5 worm cellular contexts compared by ENCODE assay signal in the genomic region with DNA sequence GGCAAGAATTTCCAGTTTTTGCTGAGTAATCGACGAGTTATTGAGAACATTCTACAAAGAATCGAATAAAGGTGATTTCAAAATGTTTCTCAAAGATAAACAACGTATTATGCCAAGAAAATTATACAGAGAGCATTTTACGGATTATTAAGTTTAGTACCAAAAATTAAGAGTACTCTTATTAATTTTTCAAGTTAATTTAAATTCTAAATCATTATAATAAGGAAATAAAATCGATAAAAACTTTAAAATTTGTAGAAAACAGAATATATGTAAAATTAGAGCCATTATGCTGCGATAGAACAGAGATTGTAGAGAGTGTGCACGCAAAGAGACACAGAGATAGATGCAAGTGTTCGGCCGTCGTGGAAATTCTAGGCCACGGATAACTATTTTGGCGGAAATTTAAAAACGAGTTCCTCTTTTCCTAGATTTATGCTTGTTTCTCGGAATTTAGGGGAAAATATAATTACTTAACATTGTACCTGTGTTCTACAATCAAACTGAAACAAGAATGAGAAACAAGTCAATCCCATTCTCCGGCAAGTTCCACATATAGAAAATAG.
TF ChIP-seq lines count a peak whose summit lies in the region.

A gene (minus strand): TSS at position 51 of the 566 bp plus-strand sequence.

TF ChIP-seq in whole organism, L1 larva, 84 proteins besides CTCF, POLR2A, EP300 and RAD21 (continues in another document):
- TF ChIP-seq fkh-10 (GFP tag; optimal IDR thresholded peaks at IDR 0.05; lab: Kevin White, UChicago) (peak; percentile 7), blmp-1 (tag; optimal IDR thresholded peaks at IDR 0.05; lab: Kevin White, UChicago) (peak; percentile 16), Y116A8C.19 (tag; optimal IDR thresholded peaks at IDR 0.05; lab: Kevin White, UChicago; ENCODE audit: borderline replicate concordance) (peak; percentile 2), elt-2 (tag; optimal IDR thresholded peaks at IDR 0.05; lab: Kevin White, UChicago) (peak; percentile 16), dsc-1 (tag; optimal IDR thresholded peaks at IDR 0.05; lab: Kevin White, UChicago) (no peak), fkh-8 (tag; optimal IDR thresholded peaks at IDR 0.05; lab: Kevin White, UChicago) (peak; percentile 43), dpl-1 (GFP tag; optimal IDR thresholded peaks at IDR 0.05; lab: Kevin White, UChicago) (peak; percentile 89 to 95 (median 93)), irx-1 (tag; optimal IDR thresholded peaks at IDR 0.05; lab: Kevin White, UChicago) (peak; percentile 62), nhr-71 (tag; optimal IDR thresholded peaks at IDR 0.05; lab: Kevin White, UChicago) (peak; percentile 80), C34B4.2 (tag; optimal IDR thresholded peaks at IDR 0.05; lab: Kevin White, UChicago) (no peak), swsn-7 (tag; optimal IDR thresholded peaks at IDR 0.05; lab: Kevin White, UChicago) (peak; percentile 69), unc-86 (tag; optimal IDR thresholded peaks at IDR 0.05; lab: Kevin White, UChicago) (peak; percentile 59), fos-1 (tag; optimal IDR thresholded peaks at IDR 0.05; lab: Kevin White, UChicago) (no peak), tbx-2 (tag; optimal IDR thresholded peaks at IDR 0.05; lab: Kevin White, UChicago) (peak; percentile 77), zag-1 (tag; optimal IDR thresholded peaks at IDR 0.05; lab: Kevin White, UChicago) (no peak), unc-30 (tag; optimal IDR thresholded peaks at IDR 0.05; lab: Kevin White, UChicago) (no peak)

TF ChIP-seq in whole organism, L3 larva, 47 proteins besides CTCF, POLR2A, EP300 and RAD21 (continues in another document):
- TF ChIP-seq ztf-4 (tag; optimal IDR thresholded peaks at IDR 0.05; lab: Kevin White, UChicago) (no peak), unc-62 (GFP tag; optimal IDR thresholded peaks at IDR 0.05; lab: Kevin White, UChicago) (no peak), zag-1 (tag; optimal IDR thresholded peaks at IDR 0.05; lab: Kevin White, UChicago) (no peak), nhr-43 (tag; optimal IDR thresholded peaks at IDR 0.05; lab: Kevin White, UChicago; ENCODE audit: poor library complexity, severe bottlenecking) (peak; percentile 76), nhr-23 (tag; optimal IDR thresholded peaks at IDR 0.05; lab: Kevin White, UChicago) (peak; percentile 72), aly-2 (tag; optimal IDR thresholded peaks at IDR 0.05; lab: Kevin White, UChicago) (no peak), snpc-4 (tag; optimal IDR thresholded peaks at IDR 0.05; lab: Kevin White, UChicago) (peak; percentile 67), nhr-12 (tag; optimal IDR thresholded peaks at IDR 0.05; lab: Kevin White, UChicago) (no peak), jun-1 (tag; optimal IDR thresholded peaks at IDR 0.05; lab: Kevin White, UChicago) (no peak), elt-1 (tag; optimal IDR thresholded peaks at IDR 0.05; lab: Kevin White, UChicago) (no peak), nhr-77 (tag; optimal IDR thresholded peaks at IDR 0.05; lab: Kevin White, UChicago) (no peak), ZK546.5 (tag; optimal IDR thresholded peaks at IDR 0.05; lab: Kevin White, UChicago) (no peak), fos-1 (tag; optimal IDR thresholded peaks at IDR 0.05; lab: Kevin White, UChicago) (no peak), ceh-16 (tag; optimal IDR thresholded peaks at IDR 0.05; lab: Kevin White, UChicago) (no peak), nhr-11 (tag; optimal IDR thresholded peaks at IDR 0.05; lab: Kevin White, UChicago) (no peak), nhr-67 (tag; optimal IDR thresholded peaks at IDR 0.05; lab: Kevin White, UChicago) (no peak), unc-39 (tag; optimal IDR thresholded peaks at IDR 0.05; lab: Kevin White, UChicago) (no peak), nhr-28 (tag; optimal IDR thresholded peaks at IDR 0.05; lab: Kevin White, UChicago) (no peak)

TF ChIP-seq in whole organism, early embryonic, 17 proteins besides CTCF, POLR2A, EP300 and RAD21:
- peak; percentile 61 for TF ChIP-seq tbx-37 (GFP tag; conservative IDR thresholded peaks at IDR 0.05; lab: Robert Waterston, UW)
- no peak for TF ChIP-seq B0310.2 (tag; optimal IDR thresholded peaks at IDR 0.05; lab: Kevin White, UChicago)

TF ChIP-seq in whole organism, midembryonic, 9 proteins besides CTCF, POLR2A, EP300 and RAD21:
- TF ChIP-seq ztf-23 (GFP tag; IDR thresholded peaks at IDR 0.05; lab: Robert Waterston, UW) (0 out of 2 replicates have a peak, but pooled peaks have one; percentile 59), T22C8.4 (GFP tag; IDR thresholded peaks at IDR 0.05; lab: Robert Waterston, UW) (no peak), ztf-29 (GFP tag; IDR thresholded peaks at IDR 0.05; lab: Robert Waterston, UW) (no peak), cog-1 (tag; optimal IDR thresholded peaks at IDR 0.05; lab: Kevin White, UChicago) (peak; percentile 51), med-1 (GFP tag; optimal IDR thresholded peaks at IDR 0.05; lab: Kevin White, UChicago; ENCODE audit: insufficient read depth) (no peak), klf-2 (GFP tag; conservative IDR thresholded peaks at IDR 0.05; lab: Robert Waterston, UW) (no peak), ref-1 (GFP tag; conservative IDR thresholded peaks at IDR 0.05; lab: Robert Waterston, UW) (no peak), tab-1 (GFP tag; IDR thresholded peaks at IDR 0.05; lab: Robert Waterston, UW) (no peak), flt-1 (GFP tag; IDR thresholded peaks at IDR 0.05; lab: Robert Waterston, UW) (peak; percentile 27; the same call in 1 of the 2 replicates)

TF ChIP-seq in whole organism, young adult, 124 proteins besides CTCF, POLR2A, EP300 and RAD21 (continues in another document):
- TF ChIP-seq aptf-2 (GFP tag; conservative IDR thresholded peaks at IDR 0.05; lab: Robert Waterston, UW), result no peak
- peak; percentile 83; the same call in 1 of the 2 replicates for TF ChIP-seq hmg-1.2 (GFP tag; IDR thresholded peaks at IDR 0.05; lab: Robert Waterston, UW)
- peak; percentile 35 for TF ChIP-seq tbp1 (GFP tag; optimal IDR thresholded peaks at IDR 0.05; lab: Kevin White, UChicago)
- TF ChIP-seq cebp-1 (GFP tag; IDR thresholded peaks at IDR 0.05; lab: Robert Waterston, UW), result no peak
- peak; percentile 33 for TF ChIP-seq cebp-1 (tag; optimal IDR thresholded peaks at IDR 0.05; lab: Kevin White, UChicago)
- TF ChIP-seq sdz-38 (tag; optimal IDR thresholded peaks at IDR 0.05; lab: Kevin White, UChicago), result no peak
- TF ChIP-seq B0336.3 (GFP tag; IDR thresholded peaks at IDR 0.05; lab: Robert Waterston, UW), result no peak
- TF ChIP-seq sea-2 (GFP tag; IDR thresholded peaks at IDR 0.05; lab: Robert Waterston, UW), result no peak
- no peak for TF ChIP-seq Y79H2A.3 (GFP tag; conservative IDR thresholded peaks at IDR 0.05; lab: Robert Waterston, UW)
- TF ChIP-seq nhr-27 (tag; optimal IDR thresholded peaks at IDR 0.05; lab: Kevin White, UChicago), result no peak
- no peak for TF ChIP-seq gei-17 (GFP tag; optimal IDR thresholded peaks at IDR 0.05; lab: Kevin White, UChicago)
- TF ChIP-seq unc-62 (GFP tag; optimal IDR thresholded peaks at IDR 0.05; lab: Kevin White, UChicago), result no peak
- no peak for TF ChIP-seq Y56A3A.18 (GFP tag; IDR thresholded peaks at IDR 0.05; lab: Robert Waterston, UW)
- TF ChIP-seq snpc-3.4 (tag; optimal IDR thresholded peaks at IDR 0.05; lab: Kevin White, UChicago), result no peak
- no peak for TF ChIP-seq egl-18 (GFP tag; IDR thresholded peaks at IDR 0.05; lab: Robert Waterston, UW)
- TF ChIP-seq Y53G8AR.9 (GFP tag; conservative IDR thresholded peaks at IDR 0.05; lab: Robert Waterston, UW), result no peak
- TF ChIP-seq ceh-79 (tag; optimal IDR thresholded peaks at IDR 0.05; lab: Kevin White, UChicago), result no peak
- TF ChIP-seq madf-3 (GFP tag; IDR thresholded peaks at IDR 0.05; lab: Robert Waterston, UW), result 0 out of 2 replicates have a peak, but pooled peaks have one; percentile 11
- no peak for TF ChIP-seq mes-4 (tag; optimal IDR thresholded peaks at IDR 0.05; lab: Kevin White, UChicago)
- no peak for TF ChIP-seq pha-4 (tag; optimal IDR thresholded peaks at IDR 0.05; lab: Kevin White, UChicago)
- no peak for TF ChIP-seq zim-3 (tag; optimal IDR thresholded peaks at IDR 0.05; lab: Kevin White, UChicago)
- TF ChIP-seq lag-1 (GFP tag; IDR thresholded peaks at IDR 0.05; lab: Robert Waterston, UW), result no peak
- no peak for TF ChIP-seq ceh-40 (GFP tag; IDR thresholded peaks at IDR 0.05; lab: Robert Waterston, UW)
- TF ChIP-seq hlh-26 (GFP tag; conservative IDR thresholded peaks at IDR 0.05; lab: Robert Waterston, UW), result no peak
- no peak for TF ChIP-seq mxl-1 (tag; optimal IDR thresholded peaks at IDR 0.05; lab: Kevin White, UChicago)
- peak; percentile 86 for TF ChIP-seq ztf-18 (tag; optimal IDR thresholded peaks at IDR 0.05; lab: Kevin White, UChicago)
- TF ChIP-seq repo-1 (tag; optimal IDR thresholded peaks at IDR 0.05; lab: Kevin White, UChicago), result no peak
- TF ChIP-seq fkh-3 (tag; optimal IDR thresholded peaks at IDR 0.05; lab: Kevin White, UChicago), result no peak
- peak; percentile 54; the same call in 1 of the 2 replicates for TF ChIP-seq F33H1.4 (GFP tag; IDR thresholded peaks at IDR 0.05; lab: Robert Waterston, UW)
- no peak for TF ChIP-seq attf-3 (GFP tag; conservative IDR thresholded peaks at IDR 0.05; lab: Robert Waterston, UW)
- no peak for TF ChIP-seq attf-6 (GFP tag; IDR thresholded peaks at IDR 0.05; lab: Robert Waterston, UW)
- no peak for TF ChIP-seq somi-1 (GFP tag; optimal IDR thresholded peaks at IDR 0.05; lab: Kevin White, UChicago)
- no peak for TF ChIP-seq snpc-1.3 (tag; optimal IDR thresholded peaks at IDR 0.05; lab: Kevin White, UChicago; ENCODE audit: insufficient read depth)
- TF ChIP-seq lin-40 (tag; optimal IDR thresholded peaks at IDR 0.05; lab: Kevin White, UChicago), result no peak
- peak; percentile 93 for TF ChIP-seq lin-54 (GFP tag; optimal IDR thresholded peaks at IDR 0.05; lab: Kevin White, UChicago)
- TF ChIP-seq K12H6.12 (tag; optimal IDR thresholded peaks at IDR 0.05; lab: Kevin White, UChicago), result peak; percentile 41
- TF ChIP-seq F22D6.2 (tag; optimal IDR thresholded peaks at IDR 0.05; lab: Kevin White, UChicago), result no peak
- no peak for TF ChIP-seq F49E8.2 (tag; optimal IDR thresholded peaks at IDR 0.05; lab: Kevin White, UChicago; ENCODE audit: insufficient read depth)
- TF ChIP-seq D2030.7 (GFP tag; IDR thresholded peaks at IDR 0.05; lab: Robert Waterston, UW), result peak; percentile 74
- TF ChIP-seq ztf-3 (GFP tag; optimal IDR thresholded peaks at IDR 0.05; lab: Kevin White, UChicago), result no peak
- TF ChIP-seq chd-7 (tag; optimal IDR thresholded peaks at IDR 0.05; lab: Kevin White, UChicago), result no peak
- no peak for TF ChIP-seq egrh-3 (GFP tag; IDR thresholded peaks at IDR 0.05; lab: Robert Waterston, UW)
- TF ChIP-seq ceh-58 (GFP tag; IDR thresholded peaks at IDR 0.05; lab: Robert Waterston, UW), result no peak
- no peak for TF ChIP-seq F39B2.1 (GFP tag; IDR thresholded peaks at IDR 0.05; lab: Robert Waterston, UW)
- TF ChIP-seq lin-35 (GFP tag; optimal IDR thresholded peaks at IDR 0.05; lab: Kevin White, UChicago), result peak in 2 of 3 experiments; percentile 28 to 75
- TF ChIP-seq madf-8 (GFP tag; conservative IDR thresholded peaks at IDR 0.05; lab: Robert Waterston, UW), result peak; percentile 57
